Worm (Caenorhabditis elegans): ENCODE measurements around the gene nfi-1.

nfi-1 gene

ce11 chrII:7519221-7519620, 18.8 kb upstream of the nfi-1 start, which contains the start of gene glb-9:
glb-9 (minus strand) TSS chrII:7519321.
- TF ChIP-seq hnd-1 (tag; optimal IDR thresholded peaks at IDR 0.05) (no peak), ceh-13 (GFP tag; optimal IDR thresholded peaks at IDR 0.05) (no peak), tbx-11 (GFP tag; IDR thresholded peaks at IDR 0.05) (no peak), hmg-4 (GFP tag; optimal IDR thresholded peaks at IDR 0.05) (no peak), flt-1 (GFP tag; IDR thresholded peaks at IDR 0.05) (no peak)

ce11 chrII:7521420-7521819, 16.6 kb upstream of the nfi-1 start:
- TF ChIP-seq hmg-4 (GFP tag; optimal IDR thresholded peaks at IDR 0.05): no peak
- TF ChIP-seq F13C5.2 (tag; optimal IDR thresholded peaks at IDR 0.05): no peak
- TF ChIP-seq B0310.2 (tag; optimal IDR thresholded peaks at IDR 0.05): no peak
- no peak for TF ChIP-seq flt-1 (GFP tag; IDR thresholded peaks at IDR 0.05)
- no peak for TF ChIP-seq ceh-13 (GFP tag; optimal IDR thresholded peaks at IDR 0.05)
- no peak for TF ChIP-seq tbx-11 (GFP tag; IDR thresholded peaks at IDR 0.05)
- no peak for TF ChIP-seq hnd-1 (tag; optimal IDR thresholded peaks at IDR 0.05)
- no peak for TF ChIP-seq sea-1 (GFP tag; conservative IDR thresholded peaks at IDR 0.05)
- no peak for TF ChIP-seq hmbx-1 (tag; optimal IDR thresholded peaks at IDR 0.05)
- TF ChIP-seq tra-4 (tag; optimal IDR thresholded peaks at IDR 0.05): no peak
- TF ChIP-seq scrt-1 (GFP tag; IDR thresholded peaks at IDR 0.05): no peak
- no peak for TF ChIP-seq ets-7 (tag; optimal IDR thresholded peaks at IDR 0.05)
- no peak for TF ChIP-seq pes-1 (GFP tag; IDR thresholded peaks at IDR 0.05)
- TF ChIP-seq ama-1 (optimal IDR thresholded peaks at IDR 0.05): no peak
- no peak for TF ChIP-seq aly-1 (tag; optimal IDR thresholded peaks at IDR 0.05)
- TF ChIP-seq ceh-36 (tag; optimal IDR thresholded peaks at IDR 0.05): no peak

ce11 chrII:7523281-7523680, 14.7 kb upstream of the nfi-1 start, which contains the start of gene ZK1290.15:
ZK1290.15 (plus strand) TSS chrII:7523581.
- no peak for TF ChIP-seq hnd-1 (tag; optimal IDR thresholded peaks at IDR 0.05)
- no peak for TF ChIP-seq B0310.2 (tag; optimal IDR thresholded peaks at IDR 0.05)
- TF ChIP-seq tbx-11 (GFP tag; IDR thresholded peaks at IDR 0.05): no peak
- TF ChIP-seq sea-1 (GFP tag; conservative IDR thresholded peaks at IDR 0.05): no peak
- TF ChIP-seq flt-1 (GFP tag; IDR thresholded peaks at IDR 0.05): no peak
- no peak for TF ChIP-seq tra-4 (tag; optimal IDR thresholded peaks at IDR 0.05)
- no peak for TF ChIP-seq tbx-37 (GFP tag; conservative IDR thresholded peaks at IDR 0.05)
- no peak for TF ChIP-seq hmg-4 (GFP tag; optimal IDR thresholded peaks at IDR 0.05)
- no peak for TF ChIP-seq scrt-1 (GFP tag; IDR thresholded peaks at IDR 0.05)
- no peak for TF ChIP-seq ceh-13 (GFP tag; optimal IDR thresholded peaks at IDR 0.05)
- no peak for TF ChIP-seq hmbx-1 (tag; optimal IDR thresholded peaks at IDR 0.05)
- no peak for TF ChIP-seq pes-1 (GFP tag; IDR thresholded peaks at IDR 0.05)
- no peak for TF ChIP-seq aly-1 (tag; optimal IDR thresholded peaks at IDR 0.05)

- TF ChIP-seq hnd-1 (tag; optimal IDR thresholded peaks at IDR 0.05) (no peak), ama-1 (optimal IDR thresholded peaks at IDR 0.05) (no peak), aly-1 (tag; optimal IDR thresholded peaks at IDR 0.05) (no peak), scrt-1 (GFP tag; IDR thresholded peaks at IDR 0.05) (no peak), pes-1 (GFP tag; IDR thresholded peaks at IDR 0.05) (no peak), tbx-11 (GFP tag; IDR thresholded peaks at IDR 0.05) (no peak), ets-7 (tag; optimal IDR thresholded peaks at IDR 0.05) (no peak), ceh-13 (GFP tag; optimal IDR thresholded peaks at IDR 0.05) (no peak), hmg-4 (GFP tag; optimal IDR thresholded peaks at IDR 0.05) (no peak), sea-1 (GFP tag; conservative IDR thresholded peaks at IDR 0.05) (no peak), ceh-36 (tag; optimal IDR thresholded peaks at IDR 0.05) (no peak), tbx-37 (GFP tag; conservative IDR thresholded peaks at IDR 0.05) (no peak), hmbx-1 (tag; optimal IDR thresholded peaks at IDR 0.05) (no peak), B0310.2 (tag; optimal IDR thresholded peaks at IDR 0.05) (no peak), flt-1 (GFP tag; IDR thresholded peaks at IDR 0.05) (no peak), tra-4 (tag; optimal IDR thresholded peaks at IDR 0.05) (no peak), F13C5.2 (tag; optimal IDR thresholded peaks at IDR 0.05) (no peak)
These were observed 12.5 kb upstream of the nfi-1 start, which contains the start of the genes ZK1290.7 and rnh-1.1 for ce11 chrII:7525458-7525857. ZK1290.7 (minus strand) TSS chrII:7525558. rnh-1.1 (plus strand) TSS chrII:7525738.

- TF ChIP-seq hnd-1 (tag; optimal IDR thresholded peaks at IDR 0.05) (no peak), ets-7 (tag; optimal IDR thresholded peaks at IDR 0.05) (no peak), pes-1 (GFP tag; IDR thresholded peaks at IDR 0.05) (no peak)
These were observed 9.8 kb upstream of the nfi-1 start for ce11 chrII:7528210-7528609.

- TF ChIP-seq flt-1 (GFP tag; IDR thresholded peaks at IDR 0.05) (no peak), ets-7 (tag; optimal IDR thresholded peaks at IDR 0.05) (no peak), tra-4 (tag; optimal IDR thresholded peaks at IDR 0.05) (no peak), hnd-1 (tag; optimal IDR thresholded peaks at IDR 0.05) (no peak), tbx-11 (GFP tag; IDR thresholded peaks at IDR 0.05) (no peak), pes-1 (GFP tag; IDR thresholded peaks at IDR 0.05) (no peak), sea-1 (GFP tag; conservative IDR thresholded peaks at IDR 0.05) (no peak), hmbx-1 (tag; optimal IDR thresholded peaks at IDR 0.05) (no peak), aly-1 (tag; optimal IDR thresholded peaks at IDR 0.05) (no peak), tbx-37 (GFP tag; conservative IDR thresholded peaks at IDR 0.05) (no peak), scrt-1 (GFP tag; IDR thresholded peaks at IDR 0.05) (no peak)
These were observed 8.8 kb upstream of the nfi-1 start, which contains the start of gene ZK1290.5 for ce11 chrII:7529078-7529683. ZK1290.5 (plus strand) TSS chrII:7529643.

- TF ChIP-seq B0310.2 (tag; optimal IDR thresholded peaks at IDR 0.05) (no peak), tra-4 (tag; optimal IDR thresholded peaks at IDR 0.05) (no peak)
These were observed 7.0 kb upstream of the nfi-1 start, which contains the start of gene wrt-1 for ce11 chrII:7530944-7531343. wrt-1 (plus strand) TSS chrII:7530996.

ce11 chrII:7531478-7531877, 6.5 kb upstream of the nfi-1 start:
- TF ChIP-seq scrt-1 (GFP tag; IDR thresholded peaks at IDR 0.05): no peak
- no peak for TF ChIP-seq tbx-11 (GFP tag; IDR thresholded peaks at IDR 0.05)
- no peak for TF ChIP-seq ceh-36 (tag; optimal IDR thresholded peaks at IDR 0.05)
- no peak for TF ChIP-seq F13C5.2 (tag; optimal IDR thresholded peaks at IDR 0.05)
- TF ChIP-seq ceh-13 (GFP tag; optimal IDR thresholded peaks at IDR 0.05): no peak
- no peak for TF ChIP-seq hmbx-1 (tag; optimal IDR thresholded peaks at IDR 0.05)
- TF ChIP-seq sea-1 (GFP tag; conservative IDR thresholded peaks at IDR 0.05): no peak
- no peak for TF ChIP-seq tbx-37 (GFP tag; conservative IDR thresholded peaks at IDR 0.05)
- TF ChIP-seq aly-1 (tag; optimal IDR thresholded peaks at IDR 0.05): no peak
- TF ChIP-seq tra-4 (tag; optimal IDR thresholded peaks at IDR 0.05): no peak
- TF ChIP-seq hnd-1 (tag; optimal IDR thresholded peaks at IDR 0.05): no peak
- no peak for TF ChIP-seq flt-1 (GFP tag; IDR thresholded peaks at IDR 0.05)
- TF ChIP-seq ets-7 (tag; optimal IDR thresholded peaks at IDR 0.05): no peak
- TF ChIP-seq ama-1 (optimal IDR thresholded peaks at IDR 0.05): no peak
- TF ChIP-seq B0310.2 (tag; optimal IDR thresholded peaks at IDR 0.05): no peak
- no peak for TF ChIP-seq pes-1 (GFP tag; IDR thresholded peaks at IDR 0.05)
- no peak for TF ChIP-seq hmg-4 (GFP tag; optimal IDR thresholded peaks at IDR 0.05)
